Worm (Caenorhabditis elegans) whole organism, L1 larva: ENCODE measurements around the gene Y48C3A.20.

Experiments
- aha-1 ChIP-seq: fragments of 150-350 bp; optimal IDR thresholded peaks from 2 replicates; lab custom pipeline; 2014; ENCODE audit warnings: missing biosample characterization, missing genetic modification characterization
- nhr-28 ChIP-seq: fragments of 150-350 bp; optimal IDR thresholded peaks from 2 replicates; lab custom pipeline; 2014; ENCODE audit warnings: missing biosample characterization, missing genetic modification characterization
- nhr-90 ChIP-seq: sonication (generic microtip); optimal IDR thresholded peaks from 2 replicates; lab custom pipeline; 2016; ENCODE audit warnings: mild to moderate bottlenecking, missing genetic modification characterization, missing compliant biosample characterization; ENCODE audit not compliant: poor library complexity
- unc-62 ChIP-seq: fragments of 150-350 bp; optimal IDR thresholded peaks from 2 replicates; lab custom pipeline; 2014; ENCODE audit warnings: missing biosample characterization, missing genetic modification reagents, missing genetic modification characterization
- unc-86 ChIP-seq: sonication (generic microtip); optimal IDR thresholded peaks from 2 replicates; lab custom pipeline; 2016; ENCODE audit warnings: missing genetic modification characterization, missing compliant biosample characterization

- no peak for TF ChIP-seq unc-86 (tag; lab: Kevin White, UChicago)
- TF ChIP-seq nhr-90 (tag; lab: Kevin White, UChicago), result no peak
- no peak for TF ChIP-seq unc-62 (GFP tag; lab: Kevin White, UChicago)
- TF ChIP-seq nhr-28, result no peak
- TF ChIP-seq aha-1 (tag; lab: Kevin White, UChicago), result no peak
These were observed 48.6 kb upstream of the Y48C3A.20 start, which contains the start of gene mac-1 for ce11 chrII:13320811-13321210.
